Worm (Caenorhabditis elegans) whole organism, late embryonic: ENCODE results near the gene srv-26.
"Not testable (repeated sequence)": the region's sequence is repeated elsewhere in the genome, so short reads cannot be mapped to it uniquely, and the experiment has no call there.

Source experiments
- C08G9.2 ChIP-seq: sonication (generic microtip); optimal IDR thresholded peaks from 2 replicates; lab custom pipeline; 2016; ENCODE audit warnings: mild to moderate bottlenecking, missing genetic modification characterization, moderate library complexity, missing compliant biosample characterization
- C38D4.7 ChIP-seq: fragments of 200-800 bp; sonication (Bioruptor generic); optimal IDR thresholded peaks from 2 replicates; lab custom pipeline; 2018; ENCODE audit warnings: mild to moderate bottlenecking, missing genetic modification characterization, moderate library complexity, missing compliant biosample characterization
- F13H6.1 ChIP-seq: sonication (generic microtip); optimal IDR thresholded peaks from 2 replicates; lab custom pipeline; 2016; ENCODE audit warnings: missing genetic modification characterization, missing compliant biosample characterization
- K02D7.2 ChIP-seq: sonication (generic microtip); optimal IDR thresholded peaks from 2 replicates; lab custom pipeline; 2017; ENCODE audit warnings: mild to moderate bottlenecking, missing genetic modification characterization, missing compliant biosample characterization
- K09A11.1 ChIP-seq: sonication (generic microtip); optimal IDR thresholded peaks from 2 replicates; lab custom pipeline; 2017; ENCODE audit warnings: antibody characterized with exemption, mild to moderate bottlenecking, missing genetic modification characterization, missing compliant biosample characterization; ENCODE audit not compliant: insufficient read depth
- Y22D7AL.16 ChIP-seq: sonication (generic microtip); optimal IDR thresholded peaks from 2 replicates; lab custom pipeline; 2016; ENCODE audit warnings: missing genetic modification characterization, missing compliant biosample characterization
- ama-1 ChIP-seq: fragments of 150-350 bp; optimal IDR thresholded peaks from 2 replicates; lab custom pipeline; 2014
- ceh-14 ChIP-seq: sonication (generic microtip); optimal IDR thresholded peaks from 2 replicates; lab custom pipeline; 2016; ENCODE audit warnings: missing genotype, missing genetic modification characterization, missing compliant biosample characterization
- ceh-24 ChIP-seq: sonication (generic microtip); optimal IDR thresholded peaks from 2 replicates; lab custom pipeline; 2016; ENCODE audit warnings: mild to moderate bottlenecking, missing genetic modification characterization, missing compliant biosample characterization
- ceh-30 ChIP-seq: fragments of 150-350 bp; optimal IDR thresholded peaks from 2 replicates; lab custom pipeline; 2014; ENCODE audit warnings: missing biosample characterization, missing genetic modification characterization
- ceh-34 ChIP-seq: sonication (generic microtip); optimal IDR thresholded peaks from 2 replicates; lab custom pipeline; 2016; ENCODE audit warnings: mild to moderate bottlenecking, missing genetic modification characterization, missing compliant biosample characterization
- ceh-6 ChIP-seq: fragments of 200-800 bp; sonication (Bioruptor generic); optimal IDR thresholded peaks from 2 replicates; lab custom pipeline; 2018; ENCODE audit warnings: mild to moderate bottlenecking, missing genetic modification characterization, missing compliant biosample characterization
- dve-1 ChIP-seq: sonication (generic microtip); optimal IDR thresholded peaks from 2 replicates; lab custom pipeline; 2017; ENCODE audit warnings: antibody characterized with exemption, mild to moderate bottlenecking, missing genetic modification characterization, missing compliant biosample characterization
- elt-2 ChIP-seq: sonication (generic microtip); optimal IDR thresholded peaks from 2 replicates; lab custom pipeline; 2016; ENCODE audit warnings: missing genetic modification reagents, missing genetic modification characterization, missing compliant biosample characterization
- ets-4 ChIP-seq: sonication (generic microtip); optimal IDR thresholded peaks from 2 replicates; lab custom pipeline; 2016; ENCODE audit warnings: missing genetic modification characterization, missing compliant biosample characterization
- hlh-13 ChIP-seq: fragments of 200-800 bp; sonication (Bioruptor generic); optimal IDR thresholded peaks from 2 replicates; lab custom pipeline; 2018; ENCODE audit warnings: mild to moderate bottlenecking, missing genetic modification characterization, missing compliant biosample characterization
- hlh-15 ChIP-seq: sonication (generic microtip); optimal IDR thresholded peaks from 2 replicates; lab custom pipeline; 2016; ENCODE audit warnings: missing genetic modification characterization, missing compliant biosample characterization
- hlh-30 ChIP-seq: sonication (generic microtip); optimal IDR thresholded peaks from 2 replicates; lab custom pipeline; 2017; ENCODE audit warnings: antibody characterized with exemption, missing genetic modification characterization, missing compliant biosample characterization; ENCODE audit not compliant: insufficient read depth
- mec-3 ChIP-seq: sonication (generic microtip); optimal IDR thresholded peaks from 2 replicates; lab custom pipeline; 2016; ENCODE audit warnings: borderline replicate concordance, missing genetic modification characterization, missing compliant biosample characterization
- nhr-11 ChIP-seq: fragments of 150-350 bp; optimal IDR thresholded peaks from 2 replicates; lab custom pipeline; 2014; ENCODE audit warnings: missing biosample characterization, missing genetic modification characterization
- nhr-232 ChIP-seq: sonication (generic microtip); optimal IDR thresholded peaks from 2 replicates; lab custom pipeline; 2016; ENCODE audit warnings: missing genetic modification characterization, missing compliant biosample characterization
- npax-4 ChIP-seq: sonication (generic microtip); optimal IDR thresholded peaks from 2 replicates; lab custom pipeline; 2016; ENCODE audit warnings: missing genetic modification characterization, missing compliant biosample characterization
- odd-2 ChIP-seq: sonication (generic microtip); optimal IDR thresholded peaks from 2 replicates; lab custom pipeline; 2017; ENCODE audit warnings: antibody characterized with exemption, mild to moderate bottlenecking, missing genetic modification characterization, missing compliant biosample characterization
- pag-3 ChIP-seq: sonication (generic microtip); optimal IDR thresholded peaks from 2 replicates; lab custom pipeline; 2016; ENCODE audit warnings: missing compliant biosample characterization, missing genetic modification characterization, borderline replicate concordance
- pat-9 ChIP-seq: fragments of 200-800 bp; sonication (Bioruptor generic); optimal IDR thresholded peaks from 2 replicates; lab custom pipeline; 2018; ENCODE audit warnings: mild to moderate bottlenecking, missing genetic modification characterization, moderate library complexity, missing compliant biosample characterization
- pax-1 ChIP-seq: fragments of 150-350 bp; optimal IDR thresholded peaks from 2 replicates; lab custom pipeline; 2014; ENCODE audit warnings: missing biosample characterization, missing genetic modification characterization
- pha-2 ChIP-seq: sonication (generic microtip); optimal IDR thresholded peaks from 2 replicates; lab custom pipeline; 2017; ENCODE audit warnings: mild to moderate bottlenecking, missing genetic modification characterization, missing compliant biosample characterization
- pha-4 ChIP-seq: fragments of 150-350 bp; optimal IDR thresholded peaks from 2 replicates; lab custom pipeline; 2018; ENCODE audit warnings: missing biosample characterization, missing genetic modification reagents, missing genetic modification characterization
- pqm-1 ChIP-seq: sonication (generic microtip); optimal IDR thresholded peaks from 2 replicates; lab custom pipeline; 2016; ENCODE audit warnings: missing genetic modification characterization, missing compliant biosample characterization
- rnt-1 ChIP-seq: sonication (generic microtip); optimal IDR thresholded peaks from 2 replicates; lab custom pipeline; 2016; ENCODE audit warnings: missing genetic modification characterization, missing compliant biosample characterization
- sdc-2 ChIP-seq: sonication (generic microtip); optimal IDR thresholded peaks from 2 replicates; lab custom pipeline; 2016; ENCODE audit warnings: missing genotype, missing genetic modification characterization, missing compliant biosample characterization
- sox-4 ChIP-seq: sonication (generic microtip); optimal IDR thresholded peaks from 2 replicates; lab custom pipeline; 2017; ENCODE audit warnings: mild to moderate bottlenecking, missing genetic modification characterization, inconsistent platforms, missing compliant biosample characterization
- tbx-7 ChIP-seq: sonication (generic microtip); optimal IDR thresholded peaks from 2 replicates; lab custom pipeline; 2016; ENCODE audit warnings: missing genotype, missing genetic modification characterization, missing compliant biosample characterization
- unc-3 ChIP-seq, 2 experiments: fragments of 200-800 bp in 1 of 2; sonication (Bioruptor generic) in 1 of 2; sonication (generic microtip) in 1 of 2; conservative IDR thresholded peaks in 1 of 2; optimal IDR thresholded peaks in 1 of 2; 2 replicates each; pipeline versions ENCODE4 v1.3.6 to Lab custom; 2016 to 2022; ENCODE audit warnings: missing compliant biosample characterization in 2 of 2, missing genetic modification characterization in 2 of 2, missing genetic modification reagents in 1 of 2
- unc-86 ChIP-seq: sonication (generic microtip); optimal IDR thresholded peaks from 2 replicates; lab custom pipeline; 2016; ENCODE audit warnings: missing genetic modification characterization, missing compliant biosample characterization

srv-26 gene

DNA sequence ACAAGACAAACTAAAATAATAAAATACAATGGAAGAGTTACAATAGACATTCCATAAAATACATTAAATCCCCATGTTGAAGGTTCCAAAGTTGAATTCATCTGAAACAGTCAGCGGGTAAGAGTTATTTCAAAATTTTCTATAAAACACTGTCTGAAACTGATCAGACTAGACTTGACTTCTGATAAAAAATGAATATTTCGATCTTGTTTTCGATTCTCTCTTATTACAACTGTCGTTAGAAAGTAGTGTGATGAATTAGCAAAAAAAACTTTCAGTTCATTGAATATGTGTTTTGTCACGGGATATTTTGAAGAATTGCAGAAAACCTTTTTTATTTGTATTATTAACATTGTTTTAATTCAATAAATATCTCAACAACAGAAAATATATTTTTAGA lies at the start of gene srv-26:
TSS of gene srv-26 (minus strand) at position 101 of the 400 bp plus-strand sequence.
- TF ChIP-seq C38D4.7 (GFP tag; lab: Kevin White, UChicago) (no peak), dve-1 (no peak), ceh-6 (GFP tag; lab: Kevin White, UChicago) (no peak)
- TF ChIP-seq, all 69 proteins: peak for 0

DNA sequence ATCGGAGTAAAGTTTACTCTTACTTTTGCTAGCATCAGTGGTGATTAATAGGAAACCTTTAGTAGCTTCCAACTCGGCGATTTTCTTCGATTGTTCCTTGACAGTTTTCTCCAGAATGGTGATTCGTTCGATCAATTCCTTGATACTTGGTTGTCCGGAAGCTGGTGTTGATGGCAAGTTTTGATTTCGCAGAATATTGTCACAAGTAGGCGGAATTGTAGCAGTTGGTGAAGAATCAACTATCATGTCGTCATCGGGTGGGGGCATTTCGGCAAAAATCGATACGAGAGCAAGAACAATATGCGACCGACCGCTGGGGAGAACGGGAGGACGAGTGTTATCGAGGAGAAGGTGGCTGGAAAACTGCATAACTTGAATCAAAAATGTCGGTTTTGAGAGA lies 45.5 kb upstream of the srv-26 start, which contains the start of gene Y73B6BL.289:
TSS of gene Y73B6BL.289 (plus strand) at position 301 of the 400 bp plus-strand sequence.
- not testable (repeated sequence) for TF ChIP-seq pag-3 (tag; lab: Kevin White, UChicago); Y22D7AL.16; hlh-30 (tag; lab: Kevin White, UChicago)
- TF ChIP-seq, all 69 proteins: peak for 0; not testable (repeated sequence) for 69

DNA sequence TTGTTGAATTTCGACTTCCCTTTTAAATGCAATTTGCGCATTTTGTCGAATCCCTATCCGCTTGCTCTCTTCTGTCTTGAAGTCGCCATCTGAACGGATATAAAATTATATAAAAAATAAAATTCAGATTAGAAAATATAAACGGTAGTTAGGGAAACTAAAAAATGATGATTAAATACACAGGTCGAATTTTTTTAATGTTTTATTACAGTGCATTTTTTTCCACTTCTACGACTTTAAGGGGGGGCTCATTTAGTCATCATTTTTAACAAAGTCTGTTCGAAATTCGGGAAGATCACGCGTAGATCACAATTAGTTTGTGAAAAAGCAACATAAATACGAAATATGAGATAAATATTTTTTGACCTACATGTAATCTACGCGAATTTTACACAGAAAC lies 41.2 kb upstream of the srv-26 start, which contains the start of gene Y73B6BL.14:
TSS of gene Y73B6BL.14 (minus strand) at position 101 of the 400 bp plus-strand sequence.
- TF ChIP-seq sox-4 (tag; lab: Kevin White, UChicago) (no peak), sdc-2 (tag; lab: Kevin White, UChicago) (no peak), hlh-15 (tag; lab: Kevin White, UChicago) (no peak), K09A11.1 (tag; lab: Kevin White, UChicago) (no peak)

DNA sequence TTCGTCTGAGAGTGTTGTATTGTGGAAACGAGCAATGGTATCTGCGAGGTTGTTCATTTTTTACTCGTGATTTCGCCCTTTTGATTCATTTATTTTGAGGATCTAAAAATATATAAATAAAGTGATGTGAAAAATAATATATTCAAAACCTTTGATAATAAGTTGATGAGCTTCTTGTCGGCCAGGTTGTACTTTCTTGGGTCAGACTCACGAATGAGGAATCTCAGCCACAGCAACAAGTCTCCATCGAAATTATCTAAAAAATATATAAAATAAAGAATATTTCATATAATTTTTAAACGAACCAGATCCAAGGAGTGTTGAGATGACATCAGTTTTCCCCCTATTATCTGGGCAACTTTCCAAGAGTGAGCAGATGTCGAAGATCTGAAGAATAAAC lies 40.8 kb upstream of the srv-26 start, which contains the start of gene Y73B6BL.288:
TSS of gene Y73B6BL.288 (minus strand) at position 101 of the 400 bp plus-strand sequence.
- TF ChIP-seq nhr-232 = no peak
- no peak for TF ChIP-seq C38D4.7 (GFP tag; lab: Kevin White, UChicago)
- no peak for TF ChIP-seq pha-2 (tag; lab: Kevin White, UChicago)
- no peak for TF ChIP-seq npax-4 (tag; lab: Kevin White, UChicago)
- no peak for TF ChIP-seq ets-4 (tag; lab: Kevin White, UChicago)
- no peak for TF ChIP-seq Y22D7AL.16
- no peak for TF ChIP-seq ceh-14 (tag; lab: Kevin White, UChicago)
- no peak for TF ChIP-seq C08G9.2 (tag; lab: Kevin White, UChicago)
- TF ChIP-seq K02D7.2 (tag; lab: Kevin White, UChicago) = no peak
- no peak for TF ChIP-seq elt-2
- no peak for TF ChIP-seq rnt-1 (tag; lab: Kevin White, UChicago)
- TF ChIP-seq sox-4 (tag; lab: Kevin White, UChicago) = no peak
- no peak for TF ChIP-seq pha-4 (tag; lab: Kevin White, UChicago)
- no peak for TF ChIP-seq F13H6.1 (tag; lab: Kevin White, UChicago)

DNA sequence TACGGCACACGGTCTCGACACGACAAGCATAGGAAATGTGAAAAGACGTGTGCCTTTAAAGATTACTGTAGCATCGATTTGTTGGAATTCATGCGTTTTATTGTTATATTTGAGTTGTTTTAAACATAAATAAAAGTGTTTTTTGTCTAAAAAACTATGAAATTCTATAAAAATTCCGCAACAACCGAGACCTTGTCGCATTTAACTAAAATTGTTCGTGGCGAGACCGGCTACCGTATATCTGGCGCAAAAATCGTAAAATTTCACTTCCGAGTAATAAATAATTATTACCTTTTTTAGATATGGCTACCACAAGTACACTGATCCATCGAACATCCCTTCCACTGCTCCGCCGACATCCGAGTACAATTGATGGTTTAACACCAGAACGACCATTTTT lies 35.7 kb upstream of the srv-26 start, which contains the start of gene ipla-6:
TSS of gene ipla-6 (plus strand) at position 301 of the 400 bp plus-strand sequence.
- TF ChIP-seq hlh-15 (tag; lab: Kevin White, UChicago) (no peak), dve-1 (no peak), pax-1 (tag; lab: Kevin White, UChicago) (no peak), ceh-24 (tag; lab: Kevin White, UChicago) (no peak), C38D4.7 (GFP tag; lab: Kevin White, UChicago) (no peak), odd-2 (tag; lab: Kevin White, UChicago) (no peak), sdc-2 (tag; lab: Kevin White, UChicago) (no peak), pat-9 (tag; lab: Kevin White, UChicago) (no peak), nhr-11 (tag; lab: Kevin White, UChicago) (no peak), unc-86 (tag; lab: Kevin White, UChicago) (no peak), C08G9.2 (tag; lab: Kevin White, UChicago) (no peak), pqm-1 (no peak), ceh-30 (tag; lab: Kevin White, UChicago) (no peak), ama-1 (lab: Kevin White, UChicago) (no peak), mec-3 (no peak), hlh-13 (GFP tag; lab: Kevin White, UChicago) (no peak), ceh-34 (tag; lab: Kevin White, UChicago) (no peak), tbx-7 (tag; lab: Kevin White, UChicago) (no peak), unc-3 (GFP tag; conservative IDR thresholded peaks at IDR 0.05; lab: Robert Waterston, UW) (no peak), unc-3 (tag; optimal IDR thresholded peaks at IDR 0.05; lab: Kevin White, UChicago) (no peak)
